Fruit fly (Drosophila melanogaster): ENCODE measurements around the gene Fas3.

DNA sequence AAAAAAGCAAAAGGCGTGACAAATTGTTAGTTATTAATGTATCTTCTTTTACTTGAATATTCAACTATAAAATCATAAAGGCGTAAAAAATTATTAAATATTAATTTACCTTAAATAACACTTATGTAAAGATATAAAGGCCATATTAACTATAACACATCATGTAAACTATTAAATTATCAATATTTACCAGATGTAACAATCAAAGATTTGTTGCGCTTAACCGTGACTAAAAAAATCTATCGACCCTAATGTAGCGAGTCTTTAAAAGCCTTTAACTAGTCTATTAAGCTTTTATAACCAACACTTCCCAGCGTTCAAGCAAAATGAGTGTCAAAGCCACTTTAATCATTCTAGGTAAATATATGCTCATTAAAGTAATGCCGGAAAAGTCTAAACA lies 27.7 kb upstream of the Fas3 start, which contains the start of gene Sfp36F:
- TF ChIP-seq CTCF (optimal IDR thresholded peaks at IDR 0.05): no peak
- TF ChIP-seq CG8478 (optimal IDR thresholded peaks at IDR 0.05): no peak
